Fruit fly (Drosophila melanogaster) whole organism, embryonic: Measurements from ENCODE around the gene CG10274.

Experiments
- CG11247 ChIP-seq: fragments of 200-800 bp; sonication (Bioruptor generic); IDR thresholded peaks from 2 replicates; pipeline ENCODE4 v1.3.6; 2022; ENCODE audit warnings: missing biosample characterization, missing genetic modification characterization
- CG11398 ChIP-seq: fragments of 200-800 bp; sonication (Bioruptor generic); optimal IDR thresholded peaks from 2 replicates; lab custom pipeline; 2016; ENCODE audit warnings: missing biosample characterization, missing genetic modification characterization
- CG12155 ChIP-seq: fragments of 200-800 bp; sonication (Bioruptor generic); optimal IDR thresholded peaks from 3 replicates; lab custom pipeline; 2016; ENCODE audit warnings: missing biosample characterization, missing genetic modification characterization
- CG12299 ChIP-seq: fragments of 200-800 bp; sonication (Bioruptor generic); optimal IDR thresholded peaks from 2 replicates; lab custom pipeline; 2018; ENCODE audit warnings: missing biosample characterization, mild to moderate bottlenecking, missing genetic modification characterization
- CG13123 ChIP-seq: fragments of 200-800 bp; sonication (Bioruptor generic); optimal IDR thresholded peaks from 2 replicates; lab custom pipeline; 2016; ENCODE audit warnings: missing biosample characterization, missing genetic modification characterization
- CG13296 ChIP-seq: fragments of 200-800 bp; sonication (Bioruptor generic); optimal IDR thresholded peaks from 3 replicates; lab custom pipeline; 2018; ENCODE audit warnings: missing biosample characterization, mild to moderate bottlenecking, missing genetic modification characterization
- CG14014 ChIP-seq: fragments of 200-800 bp; sonication (Bioruptor generic); IDR thresholded peaks from 2 replicates; pipeline ENCODE4 v1.3.6; 2022; ENCODE audit warnings: missing biosample characterization, missing genetic modification characterization
- CG14050 ChIP-seq: fragments of 200-800 bp; sonication (Bioruptor generic); IDR thresholded peaks from 3 replicates; pipeline ENCODE4 v1.3.6; 2022; ENCODE audit warnings: missing biosample characterization, missing genetic modification characterization
- CG14441 ChIP-seq: fragments of 200-800 bp; sonication (Bioruptor generic); IDR thresholded peaks from 2 replicates; pipeline ENCODE4 v1.3.6; 2022; ENCODE audit warnings: missing biosample characterization, missing genetic modification characterization
- CG15696 ChIP-seq: fragments of 200-800 bp; sonication (Bioruptor generic); optimal IDR thresholded peaks from 2 replicates; lab custom pipeline; 2019; ENCODE audit warnings: missing biosample characterization, mild to moderate bottlenecking, missing genetic modification characterization, moderate library complexity
- CG17802 ChIP-seq: fragments of 200-800 bp; sonication (Bioruptor generic); optimal IDR thresholded peaks from 2 replicates; lab custom pipeline; 2018; ENCODE audit warnings: missing biosample characterization, mild to moderate bottlenecking, missing genetic modification characterization, moderate library complexity
- CG30403 ChIP-seq: fragments of 200-800 bp; sonication (Bioruptor generic); optimal IDR thresholded peaks from 3 replicates; lab custom pipeline; 2016; ENCODE audit warnings: missing biosample characterization, missing genetic modification characterization
- CG31441 ChIP-seq: fragments of 200-800 bp; sonication (Bioruptor generic); IDR thresholded peaks from 2 replicates; pipeline ENCODE4 v1.3.6; 2022; ENCODE audit warnings: missing biosample characterization, missing genetic modification characterization
- CG32772 ChIP-seq: fragments of 200-800 bp; sonication (Bioruptor generic); IDR thresholded peaks from 2 replicates; pipeline ENCODE4 v1.3.6; 2022; ENCODE audit warnings: missing biosample characterization, missing genetic modification characterization
- CG3281 ChIP-seq: fragments of 200-800 bp; sonication (Bioruptor generic); optimal IDR thresholded peaks from 3 replicates; lab custom pipeline; 2017; ENCODE audit warnings: missing biosample characterization, mild to moderate bottlenecking, missing genetic modification characterization
- CG3407 ChIP-seq: fragments of 200-800 bp; sonication (Bioruptor generic); optimal IDR thresholded peaks from 2 replicates; lab custom pipeline; 2018; ENCODE audit warnings: missing biosample characterization, mild to moderate bottlenecking, missing genetic modification characterization
- CG4360 ChIP-seq: fragments of 200-800 bp; sonication (Bioruptor generic); IDR thresholded peaks from 2 replicates; pipeline ENCODE4 v1.3.6; 2022; ENCODE audit warnings: missing biosample characterization, missing genetic modification characterization
- CG4404 ChIP-seq: fragments of 200-800 bp; sonication (Bioruptor generic); IDR thresholded peaks from 2 replicates; pipeline ENCODE4 v1.3.6; 2022; ENCODE audit warnings: missing biosample characterization, missing genetic modification characterization
- CG4424 ChIP-seq: fragments of 200-800 bp; sonication (Bioruptor generic); optimal IDR thresholded peaks from 3 replicates; lab custom pipeline; 2016; ENCODE audit warnings: missing biosample characterization, missing genetic modification characterization
- CG4730 ChIP-seq: fragments of 200-800 bp; sonication (Bioruptor generic); IDR thresholded peaks from 2 replicates; pipeline ENCODE4 v1.3.6; 2022; ENCODE audit warnings: missing biosample characterization, missing genetic modification characterization
- CG5245 ChIP-seq: fragments of 200-800 bp; sonication (Bioruptor generic); optimal IDR thresholded peaks from 3 replicates; lab custom pipeline; 2016; ENCODE audit warnings: missing biosample characterization, missing genetic modification characterization
- CG7839 ChIP-seq: fragments of 200-800 bp; sonication (Bioruptor generic); optimal IDR thresholded peaks from 3 replicates; lab custom pipeline; 2018; ENCODE audit warnings: missing biosample characterization, mild to moderate bottlenecking, missing genetic modification characterization, moderate library complexity
- CG8478 ChIP-seq: fragments of >200 bp; optimal IDR thresholded peaks from 2 replicates; lab custom pipeline; 2018
- CG9437 ChIP-seq: fragments of 200-800 bp; sonication (Bioruptor generic); optimal IDR thresholded peaks from 2 replicates; lab custom pipeline; 2018; ENCODE audit warnings: missing biosample characterization, mild to moderate bottlenecking, missing genetic modification characterization
- D19A ChIP-seq: fragments of 200-800 bp; optimal IDR thresholded peaks from 3 replicates; lab custom pipeline; 2019; ENCODE audit warnings: missing biosample characterization, mild to moderate bottlenecking, missing genetic modification characterization, moderate library complexity
- Dad ChIP-seq: fragments of 200-800 bp; sonication (Bioruptor generic); optimal IDR thresholded peaks from 3 replicates; lab custom pipeline; 2016; ENCODE audit warnings: missing biosample characterization, missing genetic modification characterization
- Dip2 ChIP-seq: fragments of 200-800 bp; sonication (Bioruptor generic); IDR thresholded peaks from 2 replicates; pipeline ENCODE4 v1.3.6; 2022; ENCODE audit warnings: missing biosample characterization, missing genetic modification characterization
- Dll ChIP-seq: fragments of 200-800 bp; sonication (Bioruptor generic); IDR thresholded peaks from 4 replicates; pipeline ENCODE4 v1.3.6; 2022; ENCODE audit warnings: missing biosample characterization, missing genetic modification characterization; ENCODE audit not compliant: partially characterized antibody
- Hr51 ChIP-seq, 2 experiments: fragments of 200-800 bp; sonication (Bioruptor generic); optimal IDR thresholded peaks; 2 replicates in 1 of 2; 3 replicates in 1 of 2; lab custom pipeline; 2016 to 2018; ENCODE audit warnings: missing biosample characterization in 2 of 2, missing genetic modification characterization in 2 of 2, mild to moderate bottlenecking in 1 of 2, moderate library complexity in 1 of 2
- Hsf ChIP-seq: fragments of 200-800 bp; sonication (Bioruptor generic); optimal IDR thresholded peaks from 3 replicates; lab custom pipeline; 2016; ENCODE audit warnings: missing biosample characterization, missing genetic modification characterization
- Mrtf ChIP-seq: fragments of 200-800 bp; sonication (Bioruptor generic); IDR thresholded peaks from 3 replicates; pipeline ENCODE4 v1.3.6; 2022; ENCODE audit warnings: missing biosample characterization, missing genetic modification characterization
- Oli ChIP-seq: fragments of 200-800 bp; sonication (Bioruptor generic); optimal IDR thresholded peaks from 2 replicates; lab custom pipeline; 2018; ENCODE audit warnings: missing biosample characterization, mild to moderate bottlenecking, missing genetic modification characterization, moderate library complexity
- PHDP ChIP-seq: fragments of 200-800 bp; sonication (Bioruptor generic); optimal IDR thresholded peaks from 3 replicates; lab custom pipeline; 2018; ENCODE audit warnings: missing biosample characterization, mild to moderate bottlenecking, missing genetic modification characterization, moderate library complexity
- Poxn ChIP-seq: fragments of 200-800 bp; sonication (Bioruptor generic); IDR thresholded peaks from 2 replicates; pipeline ENCODE4 v1.3.6; 2022; ENCODE audit warnings: missing biosample characterization, missing genetic modification characterization
- Sin3A ChIP-seq: fragments of >200 bp; optimal IDR thresholded peaks from 2 replicates; lab custom pipeline; 2018
- Xbp1 ChIP-seq: fragments of 200-800 bp; sonication (Bioruptor generic); optimal IDR thresholded peaks from 3 replicates; lab custom pipeline; 2016; ENCODE audit warnings: missing biosample characterization, mild to moderate bottlenecking, missing genetic modification characterization
- az2 ChIP-seq: fragments of 200-800 bp; sonication (Bioruptor generic); optimal IDR thresholded peaks from 3 replicates; lab custom pipeline; 2016; ENCODE audit warnings: missing biosample characterization, missing genetic modification characterization
- bsh ChIP-seq, 2 experiments: fragments of 200-800 bp; sonication (Bioruptor generic); optimal IDR thresholded peaks; 2 replicates each; lab custom pipeline; 2017 to 2018; ENCODE audit warnings: mild to moderate bottlenecking in 2 of 2, missing biosample characterization in 2 of 2, missing genetic modification characterization in 2 of 2, moderate library complexity in 1 of 2
- corto ChIP-seq: fragments of 200-800 bp; sonication (Bioruptor generic); optimal IDR thresholded peaks from 2 replicates; lab custom pipeline; 2016; ENCODE audit warnings: missing biosample characterization, mild to moderate bottlenecking, missing genetic modification characterization, moderate library complexity
- crc ChIP-seq: fragments of 200-800 bp; sonication (Bioruptor generic); optimal IDR thresholded peaks from 2 replicates; lab custom pipeline; 2016; ENCODE audit warnings: missing biosample characterization, missing genetic modification characterization
- dati ChIP-seq: fragments of 200-800 bp; sonication (Bioruptor generic); IDR thresholded peaks from 2 replicates; pipeline ENCODE4 v1.3.6; 2022; ENCODE audit warnings: missing biosample characterization, missing genetic modification characterization
- nmo ChIP-seq: fragments of 200-800 bp; sonication (Bioruptor generic); optimal IDR thresholded peaks from 2 replicates; lab custom pipeline; 2018; ENCODE audit warnings: missing biosample characterization, mild to moderate bottlenecking, missing genetic modification characterization, moderate library complexity
- pho ChIP-seq: fragments of 200-800 bp; sonication (Bioruptor generic); optimal IDR thresholded peaks from 2 replicates; lab custom pipeline; 2016; ENCODE audit warnings: missing biosample characterization, missing genetic modification characterization
- phol ChIP-seq: fragments of 200-800 bp; sonication (Bioruptor generic); optimal IDR thresholded peaks from 3 replicates; lab custom pipeline; 2018; ENCODE audit warnings: missing biosample characterization, mild to moderate bottlenecking, missing genetic modification characterization, moderate library complexity
- ro ChIP-seq: fragments of 200-800 bp; sonication (Bioruptor generic); IDR thresholded peaks from 2 replicates; pipeline ENCODE4 v1.3.6; 2022; ENCODE audit warnings: missing biosample characterization, missing genetic modification characterization
- schlank ChIP-seq: fragments of 200-800 bp; sonication (Bioruptor generic); optimal IDR thresholded peaks from 2 replicates; lab custom pipeline; 2018; ENCODE audit warnings: missing biosample characterization, mild to moderate bottlenecking, missing genetic modification characterization
- scrt ChIP-seq: fragments of 200-800 bp; sonication (Bioruptor generic); optimal IDR thresholded peaks from 2 replicates; lab custom pipeline; 2018; ENCODE audit warnings: missing biosample characterization, mild to moderate bottlenecking, missing genetic modification characterization, moderate library complexity
- seq ChIP-seq: fragments of 200-800 bp; sonication (Bioruptor generic); IDR thresholded peaks from 2 replicates; pipeline ENCODE4 v1.3.6; 2022; ENCODE audit warnings: missing biosample characterization, missing genetic modification characterization
- slp2 ChIP-seq: fragments of 200-800 bp; sonication (Bioruptor generic); optimal IDR thresholded peaks from 2 replicates; lab custom pipeline; 2016; ENCODE audit warnings: missing biosample characterization, missing genetic modification characterization
- unpg ChIP-seq: fragments of 200-800 bp; sonication (Bioruptor generic); optimal IDR thresholded peaks from 3 replicates; lab custom pipeline; 2018; ENCODE audit warnings: missing biosample characterization, mild to moderate bottlenecking, missing genetic modification characterization, moderate library complexity
- zen2 ChIP-seq: fragments of 200-800 bp; sonication (Bioruptor generic); IDR thresholded peaks from 3 replicates; pipeline ENCODE4 v1.3.6; 2022; ENCODE audit warnings: missing biosample characterization, missing genetic modification characterization; ENCODE audit not compliant: partially characterized antibody

CG10274 gene

dm6 chr3L:6157327-6158032 is 24.1 kb downstream of the CG10274 start, which contains the start of gene CG13297 (continued):
- TF ChIP-seq CG30403 (GFP tag; lab: Kevin White, UChicago) (peak; percentile 56), Dll (no peak), CG9437 (peak; percentile 40), CG12299 (peak; percentile 12), CG5245 (GFP tag; lab: Kevin White, UChicago) (no peak), Oli (tag; lab: Kevin White, UChicago) (peak; percentile 76), nmo (GFP tag; lab: Kevin White, UChicago) (peak; percentile 66), CG14441 (GFP tag; lab: Robert Waterston, UW) (peak; percentile 60), Dad (GFP tag; lab: Kevin White, UChicago) (no peak), az2 (peak; percentile 42), corto (no peak), CG14050 (GFP tag; lab: Robert Waterston, UW) (no peak), CG32772 (GFP tag; lab: Robert Waterston, UW) (0 out of 2 replicates have a peak, but pooled peaks have one; percentile 14), pho (no peak), CG3407 (GFP tag; lab: Kevin White, UChicago) (no peak), phol (peak; percentile 75), ro (no peak), CG3281 (GFP tag; lab: Kevin White, UChicago) (no peak), zen2 (GFP tag; lab: Robert Waterston, UW) (no peak), CG4730 (peak; percentile 40; the same call in 1 of the 2 replicates), scrt (GFP tag; lab: Kevin White, UChicago) (peak; percentile 26), Hr51 (GFP tag; optimal IDR thresholded peaks at IDR 0.05; lab: Kevin White, UChicago) (peak in 1 of 2 experiments; percentile 84), unpg (GFP tag; lab: Kevin White, UChicago) (peak; percentile 54), CG13296 (GFP tag; lab: Kevin White, UChicago) (peak; percentile 85), CG4360 (no peak), Mrtf (GFP tag; lab: Robert Waterston, UW) (no peak), CG4424 (GFP tag; lab: Kevin White, UChicago) (peak; percentile 41), Hsf (no peak), CG11398 (GFP tag; lab: Kevin White, UChicago) (no peak), CG12155 (peak; percentile 0), CG8478 (lab: Kevin White, UChicago) (no peak), CG13123 (GFP tag; lab: Kevin White, UChicago) (no peak), bsh (GFP tag; optimal IDR thresholded peaks at IDR 0.05; lab: Kevin White, UChicago) (no peak), seq (GFP tag; lab: Robert Waterston, UW) (no peak), schlank (tag; lab: Kevin White, UChicago) (no peak), Xbp1 (GFP tag; lab: Kevin White, UChicago) (peak; percentile 44), CG15696 (no peak), CG31441 (peak; percentile 84), CG7839 (tag; lab: Kevin White, UChicago) (peak; percentile 64), slp2 (GFP tag; lab: Kevin White, UChicago) (no peak), CG17802 (no peak), CG4404 (GFP tag; lab: Robert Waterston, UW) (no peak), CG11247 (GFP tag; lab: Robert Waterston, UW) (no peak), Sin3A (lab: Kevin White, UChicago) (no peak), dati (GFP tag; lab: Robert Waterston, UW) (no peak), PHDP (tag; lab: Kevin White, UChicago) (peak; percentile 40), Dip2 (GFP tag; lab: Robert Waterston, UW) (no peak), D19A (tag; lab: Kevin White, UChicago) (peak; percentile 80), Poxn (no peak), crc (no peak), CG14014 (peak; percentile 25; the same call in 1 of the 2 replicates)
